Fruit fly (Drosophila melanogaster) whole organism, prepupa: ENCODE results near the gene CG32187.
A peak's percentile ranks its signal among the peaks of the same experiment; 100 is the strongest.

Experiments used
- Blimp-1 ChIP-seq: fragments of 200-800 bp; sonication (Bioruptor generic); optimal IDR thresholded peaks from 3 replicates; lab custom pipeline; 2017; ENCODE audit warnings: missing biosample characterization, missing genetic modification characterization, mild to moderate bottlenecking, moderate library complexity, missing genetic modification reagents
- CG10631 ChIP-seq: fragments of 200-800 bp; sonication (Bioruptor generic); optimal IDR thresholded peaks from 2 replicates; lab custom pipeline; 2016; ENCODE audit warnings: missing biosample characterization, missing genetic modification characterization
- CG11294 ChIP-seq: fragments of 200-800 bp; sonication (Bioruptor generic); IDR thresholded peaks from 2 replicates; pipeline ENCODE4 v1.3.6; 2022; ENCODE audit warnings: missing biosample characterization, missing genetic modification characterization
- CG11762 ChIP-seq: fragments of 200-800 bp; sonication (Bioruptor generic); optimal IDR thresholded peaks from 3 replicates; lab custom pipeline; 2016; ENCODE audit warnings: missing biosample characterization, missing genetic modification characterization; ENCODE audit not compliant: insufficient read depth
- CG1621 ChIP-seq: fragments of 200-800 bp; sonication (Bioruptor generic); optimal IDR thresholded peaks from 3 replicates; lab custom pipeline; 2018; ENCODE audit warnings: missing biosample characterization, mild to moderate bottlenecking, missing genetic modification characterization
- CG16779 ChIP-seq: fragments of 200-800 bp; sonication (Bioruptor generic); optimal IDR thresholded peaks from 3 replicates; lab custom pipeline; 2017; ENCODE audit warnings: missing biosample characterization, mild to moderate bottlenecking, missing genetic modification characterization
- CG3032 ChIP-seq: fragments of 200-800 bp; optimal IDR thresholded peaks from 2 replicates; lab custom pipeline; 2019; ENCODE audit warnings: missing biosample characterization, mild to moderate bottlenecking, missing genetic modification characterization, moderate library complexity
- CG31627 ChIP-seq: fragments of 200-800 bp; sonication (Bioruptor generic); optimal IDR thresholded peaks from 3 replicates; lab custom pipeline; 2016; ENCODE audit warnings: missing biosample characterization, missing genetic modification characterization
- CG32006 ChIP-seq: fragments of 200-800 bp; sonication (Bioruptor generic); optimal IDR thresholded peaks from 3 replicates; lab custom pipeline; 2017; ENCODE audit warnings: missing biosample characterization, mild to moderate bottlenecking, missing genetic modification characterization
- CG34406 ChIP-seq: fragments of 200-800 bp; sonication (Bioruptor generic); optimal IDR thresholded peaks from 3 replicates; lab custom pipeline; 2016; ENCODE audit warnings: missing biosample characterization, missing genetic modification characterization
- CG3919 ChIP-seq: fragments of 200-800 bp; sonication (Bioruptor generic); optimal IDR thresholded peaks from 3 replicates; lab custom pipeline; 2016; ENCODE audit warnings: missing biosample characterization, missing genetic modification characterization
- CG4318 ChIP-seq: fragments of 200-800 bp; sonication (Bioruptor generic); optimal IDR thresholded peaks from 3 replicates; lab custom pipeline; 2017; ENCODE audit warnings: missing biosample characterization, mild to moderate bottlenecking, missing genetic modification characterization
- CG6163 ChIP-seq: fragments of 200-800 bp; sonication (Bioruptor generic); IDR thresholded peaks from 3 replicates; pipeline ENCODE4 v1.3.6; 2022; ENCODE audit warnings: missing biosample characterization, missing genetic modification characterization
- CG6792 ChIP-seq: fragments of 200-800 bp; sonication (Bioruptor generic); optimal IDR thresholded peaks from 3 replicates; lab custom pipeline; 2016; ENCODE audit warnings: missing biosample characterization, missing genetic modification characterization
- CG6808 ChIP-seq: fragments of 200-800 bp; sonication (Bioruptor generic); optimal IDR thresholded peaks from 3 replicates; lab custom pipeline; 2017; ENCODE audit warnings: missing biosample characterization, missing genetic modification characterization, mild to moderate bottlenecking, moderate library complexity, missing genetic modification reagents
- CG6854 ChIP-seq: fragments of 200-800 bp; sonication (Bioruptor generic); optimal IDR thresholded peaks from 2 replicates; lab custom pipeline; 2017; ENCODE audit warnings: missing biosample characterization, mild to moderate bottlenecking, missing genetic modification characterization
- CG7368 ChIP-seq: fragments of 200-800 bp; sonication (Bioruptor generic); optimal IDR thresholded peaks from 3 replicates; lab custom pipeline; 2016; ENCODE audit warnings: missing biosample characterization, missing genetic modification characterization
- CG8319 ChIP-seq: fragments of 200-800 bp; sonication (Bioruptor generic); optimal IDR thresholded peaks from 3 replicates; lab custom pipeline; 2016; ENCODE audit warnings: missing biosample characterization, missing genetic modification characterization
- CG8632 ChIP-seq: fragments of 200-800 bp; sonication (Bioruptor generic); optimal IDR thresholded peaks from 3 replicates; lab custom pipeline; 2016; ENCODE audit warnings: missing biosample characterization, missing genetic modification characterization
- CG9139 ChIP-seq: fragments of 200-800 bp; sonication (Bioruptor generic); optimal IDR thresholded peaks from 3 replicates; lab custom pipeline; 2017; ENCODE audit warnings: missing biosample characterization, mild to moderate bottlenecking, missing genetic modification characterization
- Eip75B ChIP-seq: fragments of 200-800 bp; sonication (Bioruptor generic); optimal IDR thresholded peaks from 3 replicates; lab custom pipeline; 2016; ENCODE audit warnings: missing biosample characterization, missing genetic modification characterization
- Eip93F ChIP-seq: fragments of 200-800 bp; sonication (Bioruptor generic); optimal IDR thresholded peaks from 2 replicates; lab custom pipeline; 2016; ENCODE audit warnings: missing biosample characterization, mild to moderate bottlenecking, missing genetic modification characterization
- Ets96B ChIP-seq: fragments of 200-800 bp; optimal IDR thresholded peaks from 2 replicates; lab custom pipeline; 2019; ENCODE audit warnings: missing biosample characterization, mild to moderate bottlenecking, missing genetic modification characterization, moderate library complexity
- Hr39 ChIP-seq: fragments of 200-800 bp; sonication (Bioruptor generic); optimal IDR thresholded peaks from 2 replicates; lab custom pipeline; 2016; ENCODE audit warnings: missing biosample characterization, missing genetic modification characterization
- Hr4 ChIP-seq: fragments of 200-800 bp; sonication (Bioruptor generic); optimal IDR thresholded peaks from 3 replicates; lab custom pipeline; 2016; ENCODE audit warnings: missing biosample characterization, missing genetic modification characterization
- Met ChIP-seq: fragments of 200-800 bp; sonication (Bioruptor generic); optimal IDR thresholded peaks from 3 replicates; lab custom pipeline; 2016; ENCODE audit warnings: missing biosample characterization, missing genetic modification characterization
- OdsH ChIP-seq: fragments of 200-800 bp; sonication (Bioruptor generic); optimal IDR thresholded peaks from 3 replicates; lab custom pipeline; 2016; ENCODE audit warnings: missing biosample characterization, missing genetic modification characterization
- Sox102F ChIP-seq: fragments of 200-800 bp; sonication (Bioruptor generic); optimal IDR thresholded peaks from 2 replicates; lab custom pipeline; 2016; ENCODE audit warnings: missing biosample characterization, mild to moderate bottlenecking, missing genetic modification characterization
- Sox14 ChIP-seq: fragments of 200-800 bp; sonication (Bioruptor generic); optimal IDR thresholded peaks from 3 replicates; lab custom pipeline; 2016; ENCODE audit warnings: missing biosample characterization, missing genetic modification characterization
- Sox15 ChIP-seq: fragments of 200-800 bp; sonication (Bioruptor generic); optimal IDR thresholded peaks from 3 replicates; lab custom pipeline; 2016; ENCODE audit warnings: missing biosample characterization, missing genetic modification characterization
- achi ChIP-seq: fragments of 200-800 bp; sonication (Bioruptor generic); optimal IDR thresholded peaks from 3 replicates; lab custom pipeline; 2016; ENCODE audit warnings: missing biosample characterization, missing genetic modification characterization
- acj6 ChIP-seq: fragments of 200-800 bp; sonication (Bioruptor generic); optimal IDR thresholded peaks from 3 replicates; lab custom pipeline; 2016; ENCODE audit warnings: missing biosample characterization, missing genetic modification characterization
- cyc ChIP-seq: fragments of 200-800 bp; sonication (Bioruptor generic); optimal IDR thresholded peaks from 3 replicates; lab custom pipeline; 2016; ENCODE audit warnings: missing biosample characterization, missing genetic modification characterization
- dsx ChIP-seq: fragments of 200-800 bp; optimal IDR thresholded peaks from 3 replicates; lab custom pipeline; 2019; ENCODE audit warnings: missing biosample characterization, mild to moderate bottlenecking, missing genetic modification characterization, moderate library complexity; ENCODE audit not compliant: poor library complexity, severe bottlenecking
- esn ChIP-seq: fragments of 200-800 bp; sonication (Bioruptor generic); optimal IDR thresholded peaks from 2 replicates; lab custom pipeline; 2016; ENCODE audit warnings: missing biosample characterization, mild to moderate bottlenecking, missing genetic modification characterization, moderate library complexity
- fd59A ChIP-seq: fragments of 200-800 bp; sonication (Bioruptor generic); optimal IDR thresholded peaks from 2 replicates; lab custom pipeline; 2017; ENCODE audit warnings: missing biosample characterization, mild to moderate bottlenecking, missing genetic modification characterization, missing genetic modification reagents
- fkh ChIP-seq: fragments of 200-800 bp; sonication (Bioruptor generic); optimal IDR thresholded peaks from 3 replicates; lab custom pipeline; 2017; ENCODE audit warnings: missing biosample characterization, mild to moderate bottlenecking, missing genetic modification characterization, moderate library complexity
- lz ChIP-seq: fragments of 200-800 bp; sonication (Bioruptor generic); optimal IDR thresholded peaks from 3 replicates; lab custom pipeline; 2016; ENCODE audit warnings: missing biosample characterization, missing genetic modification characterization
- net ChIP-seq: fragments of 200-800 bp; sonication (Bioruptor generic); optimal IDR thresholded peaks from 3 replicates; lab custom pipeline; 2016; ENCODE audit warnings: missing biosample characterization, missing genetic modification characterization
- pdm3 ChIP-seq: fragments of 200-800 bp; sonication (Bioruptor generic); optimal IDR thresholded peaks from 3 replicates; lab custom pipeline; 2016; ENCODE audit warnings: missing biosample characterization, missing genetic modification characterization
- salr ChIP-seq, 2 experiments: fragments of 200-800 bp; sonication (Bioruptor generic); optimal IDR thresholded peaks; 3 replicates each; lab custom pipeline; 2016 to 2018; ENCODE audit warnings: missing biosample characterization in 2 of 2, missing genetic modification characterization in 2 of 2, mild to moderate bottlenecking in 1 of 2
- spab ChIP-seq: fragments of 200-800 bp; sonication (Bioruptor generic); optimal IDR thresholded peaks from 2 replicates; lab custom pipeline; 2017; ENCODE audit warnings: missing biosample characterization, mild to moderate bottlenecking, missing genetic modification characterization, missing genetic modification reagents
- svp ChIP-seq: fragments of 200-800 bp; sonication (Bioruptor generic); peaks from one replicate; lab custom pipeline; 2016; ENCODE audit warnings: missing biosample characterization, missing genetic modification characterization
- topi ChIP-seq: fragments of 200-800 bp; sonication (Bioruptor generic); optimal IDR thresholded peaks from 3 replicates; lab custom pipeline; 2016; ENCODE audit warnings: missing biosample characterization, missing genetic modification characterization
- vri ChIP-seq: fragments of 200-800 bp; sonication (Bioruptor generic); optimal IDR thresholded peaks from 3 replicates; lab custom pipeline; 2016; ENCODE audit warnings: missing biosample characterization, mild to moderate bottlenecking, missing genetic modification characterization

The CG32187 gene

dm6 chr3L:17808597-17809213 lies 2.5 kb upstream of the CG32187 start, which contains the start of gene CG32191:
Gene CG32191 (minus strand): TSS chr3L:17809146.
- no peak for TF ChIP-seq CG3919
- no peak for TF ChIP-seq Sox102F (GFP tag; lab: Kevin White, UChicago)
- TF ChIP-seq acj6: no peak
- peak; percentile 11 for TF ChIP-seq vri (GFP tag; lab: Kevin White, UChicago)
- no peak for TF ChIP-seq CG3032 (tag; lab: Kevin White, UChicago)
- no peak for TF ChIP-seq CG6792 (GFP tag; lab: Kevin White, UChicago)
- no peak for TF ChIP-seq CG32006
- no peak for TF ChIP-seq CG11294
- no peak for TF ChIP-seq pdm3 (GFP tag; lab: Kevin White, UChicago)
- peak; percentile 64 for TF ChIP-seq fkh (GFP tag; lab: Kevin White, UChicago)

dm6 chr3L:17804511-17804910 lies 1.7 kb downstream of the CG32187 start, which contains the start of gene ais:
Gene ais (minus strand): TSS chr3L:17804715.
- peak; percentile 10 for TF ChIP-seq CG31627 (GFP tag; lab: Kevin White, UChicago)
- TF ChIP-seq esn (GFP tag; lab: Kevin White, UChicago): peak; percentile 41
- TF ChIP-seq Hr39 (GFP tag; lab: Kevin White, UChicago): peak; percentile 28
- no peak for TF ChIP-seq Hr4 (GFP tag; lab: Kevin White, UChicago)
- peak; percentile 17 for TF ChIP-seq acj6
- TF ChIP-seq OdsH (GFP tag; lab: Kevin White, UChicago): peak; percentile 42
- peak; percentile 9 for TF ChIP-seq CG34406
- TF ChIP-seq pdm3 (GFP tag; lab: Kevin White, UChicago): no peak
- peak; percentile 23 for TF ChIP-seq lz (GFP tag; lab: Kevin White, UChicago)
- TF ChIP-seq Sox15 (GFP tag; lab: Kevin White, UChicago): no peak

- no peak for TF ChIP-seq CG11762 (GFP tag; lab: Kevin White, UChicago)
- TF ChIP-seq salr (GFP tag; optimal IDR thresholded peaks at IDR 0.05; lab: Kevin White, UChicago): no peak
- TF ChIP-seq Eip75B (GFP tag; lab: Kevin White, UChicago): no peak
- TF ChIP-seq cyc: peak; percentile 30
- peak; percentile 13 for TF ChIP-seq CG31627 (GFP tag; lab: Kevin White, UChicago)
- TF ChIP-seq CG10631 (GFP tag; lab: Kevin White, UChicago): no peak
- peak; percentile 82 for TF ChIP-seq fkh (GFP tag; lab: Kevin White, UChicago)
- no peak for TF ChIP-seq Sox14 (GFP tag; lab: Kevin White, UChicago)
- no peak for TF ChIP-seq Blimp-1 (GFP tag; lab: Kevin White, UChicago)
- no peak for TF ChIP-seq pdm3 (GFP tag; lab: Kevin White, UChicago)
- TF ChIP-seq topi (GFP tag; lab: Kevin White, UChicago): no peak
- TF ChIP-seq dsx (GFP tag; lab: Kevin White, UChicago): no peak
- TF ChIP-seq Ets96B (tag; lab: Kevin White, UChicago): no peak
- no peak for TF ChIP-seq fd59A (GFP tag; lab: Kevin White, UChicago)
- no peak for TF ChIP-seq CG32006
- peak; percentile 15 for TF ChIP-seq Hr39 (GFP tag; lab: Kevin White, UChicago)
- TF ChIP-seq acj6: no peak
- no peak for TF ChIP-seq CG16779 (tag; lab: Kevin White, UChicago)
- no peak for TF ChIP-seq vri (GFP tag; lab: Kevin White, UChicago)
- no peak for TF ChIP-seq Eip93F (GFP tag; lab: Kevin White, UChicago)
- no peak for TF ChIP-seq CG3919
- no peak for TF ChIP-seq Met (GFP tag; lab: Kevin White, UChicago)
- no peak for TF ChIP-seq CG6854
- TF ChIP-seq Sox15 (GFP tag; lab: Kevin White, UChicago): no peak
- peak; percentile 23 for TF ChIP-seq CG7368 (GFP tag; lab: Kevin White, UChicago)
- no peak for TF ChIP-seq CG8632 (GFP tag; lab: Kevin White, UChicago)
- TF ChIP-seq OdsH (GFP tag; lab: Kevin White, UChicago): no peak
- no peak for TF ChIP-seq achi (GFP tag; lab: Kevin White, UChicago)
- TF ChIP-seq CG1621: no peak
- TF ChIP-seq CG6808 (GFP tag; lab: Kevin White, UChicago): no peak
- no peak for TF ChIP-seq net (GFP tag; lab: Kevin White, UChicago)
- no peak for TF ChIP-seq svp (GFP tag; lab: Kevin White, UChicago)
- TF ChIP-seq spab: no peak
- TF ChIP-seq CG4318 (GFP tag; lab: Kevin White, UChicago): no peak
- TF ChIP-seq CG6163 (GFP tag; lab: Robert Waterston, UW): no peak
- TF ChIP-seq CG34406: no peak
- no peak for TF ChIP-seq CG9139 (GFP tag; lab: Kevin White, UChicago)
- no peak for TF ChIP-seq CG8319 (GFP tag; lab: Kevin White, UChicago)
Measured at dm6 chr3L:17802107-17802506, 4.1 kb downstream of the CG32187 start, which contains the start of gene NUCB1. Gene NUCB1 (minus strand): TSS chr3L:17802279.
